Worm (Caenorhabditis elegans): ENCODE data around the gene fbxa-36.

DNA sequence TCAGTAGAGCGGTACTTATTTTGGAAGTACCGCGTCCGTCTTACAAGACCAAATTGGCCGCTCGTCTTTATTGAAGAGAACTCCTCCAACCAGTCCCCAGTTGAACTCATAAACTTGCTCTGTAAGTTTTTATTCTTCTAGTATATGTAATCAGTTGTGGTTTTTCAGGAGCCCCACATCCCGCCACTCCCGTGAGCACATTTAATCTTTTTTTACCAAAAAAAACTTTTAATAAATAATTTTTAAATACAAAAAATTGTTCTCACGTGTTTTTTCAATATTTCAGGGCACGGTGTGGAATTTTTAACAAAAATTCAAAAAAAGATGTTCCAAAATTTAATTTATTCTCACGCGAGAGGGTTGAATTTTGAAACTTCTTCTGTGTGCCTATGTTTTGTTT lies 31.5 kb upstream of the fbxa-36 start, which contains the start of gene fbxa-14:
- no peak for TF ChIP-seq nhr-76 (tag; optimal IDR thresholded peaks at IDR 0.05)
- no peak for TF ChIP-seq sptf-1 (tag; optimal IDR thresholded peaks at IDR 0.05)
- no peak for TF ChIP-seq dsc-1 (tag; optimal IDR thresholded peaks at IDR 0.05)
- TF ChIP-seq ama-1 (optimal IDR thresholded peaks at IDR 0.05) = no peak
- no peak for TF ChIP-seq zag-1 (tag; optimal IDR thresholded peaks at IDR 0.05)
- no peak for TF ChIP-seq lin-39 (tag; optimal IDR thresholded peaks at IDR 0.05)
- TF ChIP-seq lsy-2 (tag; optimal IDR thresholded peaks at IDR 0.05) = no peak
- TF ChIP-seq aly-2 (tag; optimal IDR thresholded peaks at IDR 0.05) = no peak
- TF ChIP-seq snpc-4 (tag; optimal IDR thresholded peaks at IDR 0.05) = no peak
- no peak for TF ChIP-seq mab-9 (GFP tag; IDR thresholded peaks at IDR 0.05)
- no peak for TF ChIP-seq rnt-1 (tag; optimal IDR thresholded peaks at IDR 0.05)
- TF ChIP-seq xbp-1 (tag; optimal IDR thresholded peaks at IDR 0.05) = no peak

Data from whole organism, L1 larva.